Fruit fly (Drosophila melanogaster) whole organism, embryonic: ENCODE measurements around the gene in.

Experiments used
- Ada2b ChIP-seq: fragments of 200-800 bp; sonication (Bioruptor generic); IDR thresholded peaks from 2 replicates; pipeline ENCODE4 v1.3.6; 2022; ENCODE audit warnings: missing biosample characterization, missing genetic modification characterization
- Aef1 ChIP-seq: fragments of 200-800 bp; sonication (Bioruptor generic); IDR thresholded peaks from 3 replicates; pipeline ENCODE4 v1.3.6; 2022; ENCODE audit warnings: missing biosample characterization, missing genetic modification characterization
- Atf6 ChIP-seq: fragments of 200-800 bp; sonication (Bioruptor generic); IDR thresholded peaks from 2 replicates; pipeline ENCODE4 v1.3.6; 2022; ENCODE audit warnings: missing biosample characterization, missing genetic modification characterization
- B-H1 ChIP-seq: fragments of 200-800 bp; sonication (Bioruptor generic); IDR thresholded peaks from 3 replicates; pipeline ENCODE4 v1.3.6; 2022; ENCODE audit warnings: missing biosample characterization, missing genetic modification characterization
- Bgb ChIP-seq: fragments of 200-800 bp; sonication (Bioruptor generic); IDR thresholded peaks from 2 replicates; pipeline ENCODE4 v1.3.6; 2022; ENCODE audit warnings: missing biosample characterization, missing genetic modification characterization; ENCODE audit not compliant: partially characterized antibody
- CG1024 ChIP-seq: fragments of 200-800 bp; sonication (Bioruptor generic); IDR thresholded peaks from 2 replicates; pipeline ENCODE4 v1.3.6; 2022; ENCODE audit warnings: missing biosample characterization, missing genetic modification characterization
- CG10274 ChIP-seq: fragments of 200-800 bp; sonication (Bioruptor generic); optimal IDR thresholded peaks from 3 replicates; lab custom pipeline; 2017; ENCODE audit warnings: missing biosample characterization, mild to moderate bottlenecking, missing genetic modification characterization
- CG10462 ChIP-seq: fragments of 200-800 bp; sonication (Bioruptor generic); optimal IDR thresholded peaks from 2 replicates; lab custom pipeline; 2016; ENCODE audit warnings: missing biosample characterization, missing genetic modification characterization
- CG10543 ChIP-seq: fragments of 200-800 bp; sonication (Bioruptor generic); optimal IDR thresholded peaks from 3 replicates; lab custom pipeline; 2017; ENCODE audit warnings: missing biosample characterization, mild to moderate bottlenecking, missing genetic modification characterization, moderate library complexity
- CG11247 ChIP-seq: fragments of 200-800 bp; sonication (Bioruptor generic); IDR thresholded peaks from 2 replicates; pipeline ENCODE4 v1.3.6; 2022; ENCODE audit warnings: missing biosample characterization, missing genetic modification characterization
- CG12744 ChIP-seq: fragments of 200-800 bp; sonication (Bioruptor generic); optimal IDR thresholded peaks from 2 replicates; lab custom pipeline; 2016; ENCODE audit warnings: missing biosample characterization, missing genetic modification characterization
- CG15011 ChIP-seq: fragments of 200-800 bp; sonication (Bioruptor generic); optimal IDR thresholded peaks from 3 replicates; lab custom pipeline; 2018; ENCODE audit warnings: missing biosample characterization, mild to moderate bottlenecking, missing genetic modification characterization
- CG15479 ChIP-seq: fragments of 200-800 bp; sonication (Bioruptor generic); optimal IDR thresholded peaks from 3 replicates; lab custom pipeline; 2019; ENCODE audit warnings: missing biosample characterization, mild to moderate bottlenecking, missing genetic modification characterization, moderate library complexity
- CG2199 ChIP-seq: fragments of 200-800 bp; sonication (Bioruptor generic); IDR thresholded peaks from 3 replicates; pipeline ENCODE4 v1.3.6; 2022; ENCODE audit warnings: missing biosample characterization, missing genetic modification characterization
- CG30403 ChIP-seq: fragments of 200-800 bp; sonication (Bioruptor generic); optimal IDR thresholded peaks from 3 replicates; lab custom pipeline; 2016; ENCODE audit warnings: missing biosample characterization, missing genetic modification characterization
- CG3065 ChIP-seq: fragments of 200-800 bp; sonication (Bioruptor generic); optimal IDR thresholded peaks from 2 replicates; lab custom pipeline; 2016; ENCODE audit warnings: missing biosample characterization, missing genetic modification characterization
- CG3407 ChIP-seq: fragments of 200-800 bp; sonication (Bioruptor generic); optimal IDR thresholded peaks from 2 replicates; lab custom pipeline; 2018; ENCODE audit warnings: missing biosample characterization, mild to moderate bottlenecking, missing genetic modification characterization
- CG4282 ChIP-seq: fragments of 200-800 bp; sonication (Bioruptor generic); optimal IDR thresholded peaks from 2 replicates; lab custom pipeline; 2016; ENCODE audit warnings: missing biosample characterization, missing genetic modification characterization
- CG43689 ChIP-seq: fragments of 200-800 bp; sonication (Bioruptor generic); IDR thresholded peaks from 2 replicates; pipeline ENCODE4 v1.3.6; 2022; ENCODE audit warnings: missing biosample characterization, missing genetic modification characterization
- CG4617 ChIP-seq: fragments of 200-800 bp; sonication (Bioruptor generic); optimal IDR thresholded peaks from 3 replicates; lab custom pipeline; 2016; ENCODE audit warnings: missing biosample characterization, missing genetic modification characterization, borderline replicate concordance
- CG4730 ChIP-seq: fragments of 200-800 bp; sonication (Bioruptor generic); IDR thresholded peaks from 2 replicates; pipeline ENCODE4 v1.3.6; 2022; ENCODE audit warnings: missing biosample characterization, missing genetic modification characterization
- CG7963 ChIP-seq: fragments of 200-800 bp; sonication (Bioruptor generic); IDR thresholded peaks from 3 replicates; pipeline ENCODE4 v1.3.6; 2022; ENCODE audit warnings: missing biosample characterization, missing genetic modification characterization; ENCODE audit not compliant: partially characterized antibody
- Deaf1 ChIP-seq: fragments of 200-800 bp; optimal IDR thresholded peaks from 3 replicates; lab custom pipeline; 2019; ENCODE audit warnings: missing biosample characterization, mild to moderate bottlenecking, missing genetic modification characterization, moderate library complexity
- Dp ChIP-seq: fragments of 200-800 bp; sonication (Bioruptor generic); optimal IDR thresholded peaks from 2 replicates; lab custom pipeline; 2018; ENCODE audit warnings: missing biosample characterization, mild to moderate bottlenecking, missing genetic modification characterization, moderate library complexity
- Gug ChIP-seq: fragments of 200-800 bp; sonication (Bioruptor generic); IDR thresholded peaks from 4 replicates; pipeline ENCODE4 v1.3.6; 2022; ENCODE audit warnings: missing biosample characterization, missing genetic modification characterization
- HHEX ChIP-seq: fragments of 200-800 bp; sonication (Bioruptor generic); optimal IDR thresholded peaks from 3 replicates; lab custom pipeline; 2017; ENCODE audit warnings: missing biosample characterization, mild to moderate bottlenecking, missing genetic modification characterization, missing genetic modification reagents
- HLH3B ChIP-seq: fragments of 200-800 bp; sonication (Bioruptor generic); IDR thresholded peaks from 2 replicates; pipeline ENCODE4 v1.3.6; 2022; ENCODE audit warnings: missing biosample characterization, missing genetic modification characterization
- Lpt ChIP-seq: fragments of >200 bp; optimal IDR thresholded peaks from 2 replicates; lab custom pipeline; 2018; ENCODE audit warnings: missing biosample characterization, missing genetic modification characterization
- MTF-1 ChIP-seq: fragments of 200-800 bp; sonication (Bioruptor generic); optimal IDR thresholded peaks from 2 replicates; lab custom pipeline; 2018; ENCODE audit warnings: missing biosample characterization, mild to moderate bottlenecking, missing genetic modification characterization, borderline replicate concordance
- Max ChIP-seq: fragments of 200-800 bp; sonication (Bioruptor generic); optimal IDR thresholded peaks from 2 replicates; lab custom pipeline; 2016; ENCODE audit warnings: missing biosample characterization, mild to moderate bottlenecking, missing genetic modification characterization
- Xrp1 ChIP-seq: fragments of 200-800 bp; sonication (Bioruptor generic); IDR thresholded peaks from 2 replicates; pipeline ENCODE4 v1.3.6; 2022; ENCODE audit warnings: missing biosample characterization, missing genetic modification characterization
- ac ChIP-seq: fragments of 200-800 bp; sonication (Bioruptor generic); optimal IDR thresholded peaks from 3 replicates; lab custom pipeline; 2017; ENCODE audit warnings: missing biosample characterization, mild to moderate bottlenecking, missing genetic modification characterization
- ara ChIP-seq: fragments of 200-800 bp; sonication (Bioruptor generic); IDR thresholded peaks from 2 replicates; pipeline ENCODE4 v1.3.6; 2022; ENCODE audit warnings: missing biosample characterization, missing genetic modification characterization
- ase ChIP-seq: fragments of 200-800 bp; sonication (Bioruptor generic); IDR thresholded peaks from 3 replicates; pipeline ENCODE4 v1.3.6; 2022; ENCODE audit warnings: missing biosample characterization, missing genetic modification characterization
- chif ChIP-seq, 2 experiments: fragments of 200-800 bp; sonication (Bioruptor generic); optimal IDR thresholded peaks; 3 replicates each; lab custom pipeline; 2016; ENCODE audit warnings: missing biosample characterization in 2 of 2, missing genetic modification characterization in 2 of 2
- crol ChIP-seq: fragments of 200-800 bp; sonication (Bioruptor generic); IDR thresholded peaks from 2 replicates; pipeline ENCODE4 v1.3.6; 2022; ENCODE audit warnings: missing biosample characterization, missing genetic modification characterization
- exex ChIP-seq: fragments of 200-800 bp; sonication (Bioruptor generic); optimal IDR thresholded peaks from 4 replicates; lab custom pipeline; 2018; ENCODE audit warnings: missing biosample characterization, mild to moderate bottlenecking, missing genetic modification characterization, moderate library complexity
- gem ChIP-seq: fragments of 200-800 bp; sonication (Bioruptor generic); optimal IDR thresholded peaks from 2 replicates; lab custom pipeline; 2019; ENCODE audit warnings: missing biosample characterization, mild to moderate bottlenecking, missing genetic modification characterization, moderate library complexity
- her ChIP-seq: fragments of 200-800 bp; sonication (Bioruptor generic); optimal IDR thresholded peaks from 2 replicates; lab custom pipeline; 2016; ENCODE audit warnings: missing biosample characterization, missing genetic modification characterization
- jumu ChIP-seq: fragments of 200-800 bp; sonication (Bioruptor generic); optimal IDR thresholded peaks from 3 replicates; lab custom pipeline; 2016; ENCODE audit warnings: missing biosample characterization, missing genetic modification characterization
- knrl ChIP-seq: fragments of 200-800 bp; sonication (Bioruptor generic); IDR thresholded peaks from 3 replicates; pipeline ENCODE4 v1.3.6; 2022; ENCODE audit warnings: missing biosample characterization, missing genetic modification characterization; ENCODE audit not compliant: partially characterized antibody
- odd ChIP-seq: fragments of 200-800 bp; sonication (Bioruptor generic); optimal IDR thresholded peaks from 2 replicates; lab custom pipeline; 2017; ENCODE audit warnings: missing biosample characterization, mild to moderate bottlenecking, missing genetic modification characterization
- pan ChIP-seq, 4 experiments: fragments of >200 bp in 3 of 4; fragments of 200-800 bp in 1 of 4; sonication (Bioruptor generic) in 1 of 4; optimal IDR thresholded peaks in 3 of 4; IDR thresholded peaks in 1 of 4; 2 replicates each; pipeline versions ENCODE4 v1.3.6 to Lab custom; 2017 to 2022; ENCODE audit warnings: missing biosample characterization in 2 of 4, missing genetic modification characterization in 2 of 4, mixed read lengths in 1 of 4
- ro ChIP-seq: fragments of 200-800 bp; sonication (Bioruptor generic); IDR thresholded peaks from 2 replicates; pipeline ENCODE4 v1.3.6; 2022; ENCODE audit warnings: missing biosample characterization, missing genetic modification characterization
- stc ChIP-seq: fragments of 200-800 bp; sonication (Bioruptor generic); IDR thresholded peaks from 2 replicates; pipeline ENCODE4 v1.3.6; 2022; ENCODE audit warnings: missing biosample characterization, missing genetic modification characterization
- tio ChIP-seq: fragments of 200-800 bp; sonication (Bioruptor generic); optimal IDR thresholded peaks from 2 replicates; lab custom pipeline; 2017; ENCODE audit warnings: missing biosample characterization, missing genetic modification characterization, inconsistent platforms
- trh ChIP-seq: fragments of 200-800 bp; sonication (Bioruptor generic); optimal IDR thresholded peaks from 2 replicates; lab custom pipeline; 2016; ENCODE audit warnings: missing biosample characterization, missing genetic modification characterization
- vfl ChIP-seq: fragments of 200-800 bp; sonication (Bioruptor generic); optimal IDR thresholded peaks from 2 replicates; lab custom pipeline; 2016; ENCODE audit warnings: missing biosample characterization, missing genetic modification characterization
- wdn ChIP-seq: fragments of 200-800 bp; sonication (Bioruptor generic); IDR thresholded peaks from 2 replicates; pipeline ENCODE4 v1.3.6; 2022; ENCODE audit warnings: missing biosample characterization, missing genetic modification characterization

Gene in

DNA sequence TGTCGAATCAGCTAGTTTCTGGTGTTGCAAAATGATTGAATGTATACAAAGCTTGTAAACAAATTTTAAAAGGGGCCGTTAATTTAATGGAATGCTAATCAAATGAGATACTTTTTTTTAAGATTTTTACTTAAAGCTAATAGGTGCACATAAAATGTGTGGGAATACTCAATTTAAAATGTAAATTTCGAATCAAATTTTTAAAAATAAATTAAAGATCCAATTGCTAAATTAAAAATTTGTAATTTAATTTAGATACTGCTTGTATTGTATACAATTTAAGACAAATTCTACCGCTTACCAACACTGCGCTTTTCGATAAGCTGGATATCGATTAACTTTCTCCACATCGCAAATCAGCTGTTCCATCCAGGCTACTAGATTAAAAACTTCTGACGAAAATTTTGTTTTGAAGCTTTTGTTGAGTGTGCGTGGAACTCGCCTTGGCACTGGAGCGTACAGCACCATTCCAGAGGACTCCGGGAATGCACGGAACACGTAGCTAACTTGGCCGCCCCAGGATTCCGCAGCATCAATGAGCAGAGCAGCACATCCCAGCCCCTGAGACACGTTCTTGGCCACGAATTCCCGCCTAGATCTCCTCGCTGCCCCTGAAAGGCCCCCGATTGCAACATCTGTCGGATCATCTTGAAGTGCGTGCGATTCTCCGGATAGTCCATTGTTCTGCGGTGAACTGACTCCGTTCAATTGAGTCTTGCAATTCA lies 17.2 kb downstream of the in start, which contains the start of the genes CG5498 and fbl (continued):
- TF ChIP-seq chif (GFP tag; optimal IDR thresholded peaks at IDR 0.05; lab: Kevin White, UChicago) (peak in 1 of 2 experiments; percentile 24), CG4282 (GFP tag; lab: Kevin White, UChicago) (no peak), wdn (GFP tag; lab: Robert Waterston, UW) (no peak), HHEX (GFP tag; lab: Kevin White, UChicago) (no peak), vfl (GFP tag; lab: Kevin White, UChicago) (peak; percentile 40), HLH3B (GFP tag; lab: Robert Waterston, UW) (no peak), trh (GFP tag; lab: Kevin White, UChicago) (no peak), ac (GFP tag; lab: Kevin White, UChicago) (no peak), CG4617 (GFP tag; lab: Kevin White, UChicago) (peak; percentile 8), Ada2b (no peak), Dp (GFP tag; lab: Kevin White, UChicago) (peak; percentile 38), ara (GFP tag; lab: Robert Waterston, UW) (0 out of 2 replicates have a peak, but pooled peaks have one; percentile 4), Bgb (GFP tag; lab: Robert Waterston, UW) (no peak), CG3407 (no peak), pan (optimal IDR thresholded peaks at IDR 0.05; lab: Kevin White, UChicago) (no peak), pan (GFP tag; optimal IDR thresholded peaks at IDR 0.05 in 1 of 2, IDR thresholded peaks at IDR 0.05 in 1 of 2) (peak in 1 of 2 experiments; percentile 46), CG2199 (GFP tag; lab: Robert Waterston, UW) (no peak), crol (GFP tag; lab: Robert Waterston, UW) (0 out of 2 replicates have a peak, but pooled peaks have one; percentile 34), CG43689 (no peak), CG3065 (GFP tag; lab: Kevin White, UChicago) (no peak), CG1024 (GFP tag; lab: Robert Waterston, UW) (0 out of 2 replicates have a peak, but pooled peaks have one; percentile 9), MTF-1 (GFP tag; lab: Kevin White, UChicago) (no peak), Deaf1 (peak; percentile 45), CG10274 (GFP tag; lab: Kevin White, UChicago) (no peak), CG10543 (peak; percentile 74), Gug (GFP tag; lab: Robert Waterston, UW) (no peak), CG15011 (GFP tag; lab: Kevin White, UChicago) (peak; percentile 34), gem (tag; lab: Kevin White, UChicago) (peak; percentile 83), CG11247 (GFP tag; lab: Robert Waterston, UW) (0 out of 2 replicates have a peak, but pooled peaks have one; percentile 22), CG4730 (GFP tag; lab: Robert Waterston, UW) (no peak), Lpt (GFP tag; lab: Kevin White, UChicago) (no peak), knrl (no peak), odd (peak; percentile 56), CG15479 (GFP tag; lab: Kevin White, UChicago) (peak; percentile 33), jumu (peak; percentile 35), her (GFP tag; lab: Kevin White, UChicago) (no peak), CG7963 (GFP tag; lab: Robert Waterston, UW) (no peak), ro (GFP tag; lab: Robert Waterston, UW) (no peak), stc (GFP tag; lab: Robert Waterston, UW) (0 out of 2 replicates have a peak, but pooled peaks have one; percentile 29), Aef1 (GFP tag; lab: Robert Waterston, UW) (no peak), ase (GFP tag; lab: Robert Waterston, UW) (no peak), B-H1 (GFP tag; lab: Robert Waterston, UW) (no peak; the same call in 2 of the 3 replicates), exex (tag; lab: Kevin White, UChicago) (peak; percentile 54), tio (GFP tag; lab: Kevin White, UChicago) (peak; percentile 53), CG10462 (no peak), Xrp1 (GFP tag; lab: Robert Waterston, UW) (peak; percentile 54; the same call in 1 of the 2 replicates), Max (GFP tag; lab: Kevin White, UChicago) (peak; percentile 77), Atf6 (GFP tag; lab: Robert Waterston, UW) (peak; percentile 52; the same call in 1 of the 2 replicates), CG12744 (GFP tag; lab: Kevin White, UChicago) (peak; percentile 29), CG30403 (GFP tag; lab: Kevin White, UChicago) (peak; percentile 84)
